Worm (Caenorhabditis elegans): ENCODE measurements around the gene ubc-22.

ce11 chrX:8879349-8879748 is 10.4 kb upstream of the ubc-22 start, which contains the start of gene C06E2.2:
- no peak for TF ChIP-seq aha-1 (tag)
- TF ChIP-seq unc-62 (GFP tag; optimal IDR thresholded peaks at IDR 0.05 in 1 of 2) = peak in 1 of 2 experiments; percentile 88
- TF ChIP-seq unc-62 (tag; optimal IDR thresholded peaks at IDR 0.05) = no peak
- TF ChIP-seq unc-130 (GFP tag; optimal IDR thresholded peaks at IDR 0.05) = no peak
- TF ChIP-seq zag-1 (tag; optimal IDR thresholded peaks at IDR 0.05) = no peak
- no peak for TF ChIP-seq dve-1 (tag; optimal IDR thresholded peaks at IDR 0.05; ENCODE audit: insufficient read depth)
- TF ChIP-seq egl-27 (tag; optimal IDR thresholded peaks at IDR 0.05) = no peak
- TF ChIP-seq aly-2 (tag; optimal IDR thresholded peaks at IDR 0.05) = no peak
- TF ChIP-seq nhr-6 (tag; optimal IDR thresholded peaks at IDR 0.05) = no peak
- no peak for TF ChIP-seq nhr-76 (tag; optimal IDR thresholded peaks at IDR 0.05)
- TF ChIP-seq php-3 (GFP tag; IDR thresholded peaks at IDR 0.05) = no peak
